Fruit fly (Drosophila melanogaster) whole organism, embryonic: ENCODE data around the gene CG5810.

ENCODE experiments used
- Atf3 ChIP-seq: fragments of 200-800 bp; sonication (Bioruptor generic); optimal IDR thresholded peaks from 3 replicates; lab custom pipeline; 2016; ENCODE audit warnings: missing biosample characterization, missing genetic modification characterization
- CG11247 ChIP-seq: fragments of 200-800 bp; sonication (Bioruptor generic); IDR thresholded peaks from 2 replicates; pipeline ENCODE4 v1.3.6; 2022; ENCODE audit warnings: missing biosample characterization, missing genetic modification characterization
- CG11504 ChIP-seq: fragments of 200-800 bp; sonication (Bioruptor generic); optimal IDR thresholded peaks from 3 replicates; lab custom pipeline; 2019; ENCODE audit warnings: missing biosample characterization, mild to moderate bottlenecking, missing genetic modification characterization, moderate library complexity
- CG11723 ChIP-seq: fragments of 200-800 bp; sonication (Bioruptor generic); optimal IDR thresholded peaks from 2 replicates; lab custom pipeline; 2017; ENCODE audit warnings: missing biosample characterization, mild to moderate bottlenecking, missing genetic modification characterization
- CG13775 ChIP-seq: fragments of 200-800 bp; sonication (Bioruptor generic); optimal IDR thresholded peaks from 3 replicates; lab custom pipeline; 2017; ENCODE audit warnings: missing biosample characterization, mild to moderate bottlenecking, missing genetic modification characterization
- CG14050 ChIP-seq: fragments of 200-800 bp; sonication (Bioruptor generic); IDR thresholded peaks from 3 replicates; pipeline ENCODE4 v1.3.6; 2022; ENCODE audit warnings: missing biosample characterization, missing genetic modification characterization
- CG14965 ChIP-seq: fragments of 200-800 bp; sonication (Bioruptor generic); optimal IDR thresholded peaks from 2 replicates; lab custom pipeline; 2016; ENCODE audit warnings: missing biosample characterization, missing genetic modification characterization, borderline replicate concordance
- CG15696 ChIP-seq: fragments of 200-800 bp; sonication (Bioruptor generic); optimal IDR thresholded peaks from 2 replicates; lab custom pipeline; 2019; ENCODE audit warnings: missing biosample characterization, mild to moderate bottlenecking, missing genetic modification characterization, moderate library complexity
- CG1602 ChIP-seq: fragments of 200-800 bp; sonication (Bioruptor generic); optimal IDR thresholded peaks from 3 replicates; lab custom pipeline; 2016; ENCODE audit warnings: missing biosample characterization, missing genetic modification characterization
- CG16863 ChIP-seq: fragments of 200-800 bp; sonication (Bioruptor generic); optimal IDR thresholded peaks from 3 replicates; lab custom pipeline; 2016; ENCODE audit warnings: missing biosample characterization, missing genetic modification characterization
- CG17186 ChIP-seq: fragments of 200-800 bp; sonication (Bioruptor generic); optimal IDR thresholded peaks from 3 replicates; lab custom pipeline; 2017; ENCODE audit warnings: missing biosample characterization, missing genetic modification reagents, missing genetic modification characterization
- CG18011 ChIP-seq: fragments of 200-800 bp; sonication (Bioruptor generic); optimal IDR thresholded peaks from 2 replicates; lab custom pipeline; 2017; ENCODE audit warnings: missing biosample characterization, missing genetic modification characterization, mild to moderate bottlenecking, moderate library complexity, missing genotype
- CG1832 ChIP-seq: fragments of 200-800 bp; sonication (Bioruptor generic); optimal IDR thresholded peaks from 2 replicates; lab custom pipeline; 2017; ENCODE audit warnings: missing biosample characterization, mild to moderate bottlenecking, missing genetic modification characterization, inconsistent platforms
- CG18619 ChIP-seq: fragments of 200-800 bp; sonication (Bioruptor generic); optimal IDR thresholded peaks from 3 replicates; lab custom pipeline; 2017; ENCODE audit warnings: missing biosample characterization, mild to moderate bottlenecking, missing genetic modification characterization
- CG2120 ChIP-seq: fragments of 200-800 bp; sonication (Bioruptor generic); optimal IDR thresholded peaks from 3 replicates; lab custom pipeline; 2016; ENCODE audit warnings: missing biosample characterization, missing genetic modification characterization
- CG33557 ChIP-seq: fragments of 200-800 bp; sonication (Bioruptor generic); optimal IDR thresholded peaks from 2 replicates; lab custom pipeline; 2019; ENCODE audit warnings: missing biosample characterization, mild to moderate bottlenecking, missing genetic modification characterization, moderate library complexity
- CG4360 ChIP-seq: fragments of 200-800 bp; sonication (Bioruptor generic); IDR thresholded peaks from 2 replicates; pipeline ENCODE4 v1.3.6; 2022; ENCODE audit warnings: missing biosample characterization, missing genetic modification characterization
- CG4424 ChIP-seq: fragments of 200-800 bp; sonication (Bioruptor generic); optimal IDR thresholded peaks from 3 replicates; lab custom pipeline; 2016; ENCODE audit warnings: missing biosample characterization, missing genetic modification characterization
- CG8089 ChIP-seq: fragments of 200-800 bp; sonication (Bioruptor generic); optimal IDR thresholded peaks from 3 replicates; lab custom pipeline; 2016; ENCODE audit warnings: missing biosample characterization, missing genetic modification characterization
- CG8944 ChIP-seq: fragments of 200-800 bp; sonication (Bioruptor generic); optimal IDR thresholded peaks from 3 replicates; lab custom pipeline; 2016; ENCODE audit warnings: missing biosample characterization, missing genetic modification characterization
- Doc3 ChIP-seq: fragments of 200-800 bp; sonication (Bioruptor generic); IDR thresholded peaks from 3 replicates; pipeline ENCODE4 v1.3.6; 2022; ENCODE audit warnings: missing biosample characterization, missing genetic modification characterization; ENCODE audit not compliant: partially characterized antibody
- E2f1 ChIP-seq: fragments of 200-800 bp; sonication (Bioruptor generic); IDR thresholded peaks from 2 replicates; pipeline ENCODE4 v1.3.6; 2022; ENCODE audit warnings: missing biosample characterization, missing genetic modification characterization
- Elba2 ChIP-seq: fragments of 200-800 bp; sonication (Bioruptor generic); optimal IDR thresholded peaks from 3 replicates; lab custom pipeline; 2016; ENCODE audit warnings: missing biosample characterization, missing genetic modification characterization
- Hr3 ChIP-seq: fragments of 200-800 bp; sonication (Bioruptor generic); optimal IDR thresholded peaks from 3 replicates; lab custom pipeline; 2016; ENCODE audit warnings: missing biosample characterization, missing genetic modification characterization
- Jarid2 ChIP-seq: fragments of 200-800 bp; sonication (Bioruptor generic); optimal IDR thresholded peaks from 3 replicates; lab custom pipeline; 2017; ENCODE audit warnings: mild to moderate bottlenecking, missing biosample characterization, missing genetic modification reagents, missing genetic modification characterization
- Lim3 ChIP-seq: fragments of 200-800 bp; sonication (Bioruptor generic); IDR thresholded peaks from 2 replicates; pipeline ENCODE4 v1.3.6; 2022; ENCODE audit warnings: missing biosample characterization, missing genetic modification characterization
- Mad ChIP-seq: fragments of 200-800 bp; sonication (Bioruptor generic); optimal IDR thresholded peaks from 2 replicates; lab custom pipeline; 2016; ENCODE audit warnings: missing biosample characterization, missing genetic modification characterization
- Mrtf ChIP-seq: fragments of 200-800 bp; sonication (Bioruptor generic); IDR thresholded peaks from 3 replicates; pipeline ENCODE4 v1.3.6; 2022; ENCODE audit warnings: missing biosample characterization, missing genetic modification characterization
- PHDP ChIP-seq: fragments of 200-800 bp; sonication (Bioruptor generic); optimal IDR thresholded peaks from 3 replicates; lab custom pipeline; 2018; ENCODE audit warnings: missing biosample characterization, mild to moderate bottlenecking, missing genetic modification characterization, moderate library complexity
- Tbp ChIP-seq: fragments of >200 bp; optimal IDR thresholded peaks from 2 replicates; lab custom pipeline; 2018; ENCODE audit warnings: missing biosample characterization, missing genetic modification characterization
- Trl ChIP-seq, 3 experiments: fragments of >200 bp in 2 of 3; fragments of 200-800 bp in 1 of 3; sonication (Bioruptor generic) in 1 of 3; optimal IDR thresholded peaks; 2 replicates in 1 of 3; 3 replicates in 2 of 3; lab custom pipeline; 2016 to 2017; ENCODE audit warnings: missing biosample characterization in 1 of 3, missing genetic modification characterization in 1 of 3
- Vsx1 ChIP-seq: fragments of 200-800 bp; sonication (Bioruptor generic); optimal IDR thresholded peaks from 2 replicates; lab custom pipeline; 2017; ENCODE audit warnings: missing biosample characterization, mild to moderate bottlenecking, missing genetic modification characterization, missing genetic modification reagents
- YL-1 ChIP-seq: fragments of 200-800 bp; sonication (Bioruptor generic); optimal IDR thresholded peaks from 3 replicates; lab custom pipeline; 2017; ENCODE audit warnings: missing biosample characterization, mild to moderate bottlenecking, missing genetic modification characterization
- ab ChIP-seq: fragments of 200-800 bp; sonication (Bioruptor generic); optimal IDR thresholded peaks from 2 replicates; lab custom pipeline; 2016; ENCODE audit warnings: missing biosample characterization, missing genetic modification characterization
- ap ChIP-seq: fragments of 200-800 bp; sonication (Bioruptor generic); IDR thresholded peaks from 2 replicates; pipeline ENCODE4 v1.3.6; 2022; ENCODE audit warnings: missing biosample characterization, missing genetic modification characterization
- cas ChIP-seq: fragments of 200-800 bp; sonication (Bioruptor generic); IDR thresholded peaks from 2 replicates; pipeline ENCODE4 v1.3.6; 2022; ENCODE audit warnings: missing biosample characterization, missing genetic modification characterization
- chinmo ChIP-seq: fragments of 200-800 bp; sonication (Bioruptor generic); IDR thresholded peaks from 4 replicates; pipeline ENCODE4 v1.3.6; 2022; ENCODE audit warnings: missing biosample characterization, missing genetic modification characterization; ENCODE audit not compliant: partially characterized antibody
- dimm ChIP-seq: fragments of 200-800 bp; sonication (Bioruptor generic); IDR thresholded peaks from 2 replicates; pipeline ENCODE4 v1.3.6; 2022; ENCODE audit warnings: missing biosample characterization, missing genetic modification characterization
- dmrt99B ChIP-seq: fragments of 200-800 bp; sonication (Bioruptor generic); optimal IDR thresholded peaks from 2 replicates; lab custom pipeline; 2018; ENCODE audit warnings: missing biosample characterization, mild to moderate bottlenecking, missing genetic modification characterization, moderate library complexity
- dysf ChIP-seq: fragments of 200-800 bp; sonication (Bioruptor generic); IDR thresholded peaks from 3 replicates; pipeline ENCODE4 v1.3.6; 2022; ENCODE audit warnings: missing biosample characterization, missing genetic modification characterization
- h ChIP-seq: fragments of >200 bp; optimal IDR thresholded peaks from 2 replicates; lab custom pipeline; 2017
- jumu ChIP-seq: fragments of 200-800 bp; sonication (Bioruptor generic); optimal IDR thresholded peaks from 3 replicates; lab custom pipeline; 2016; ENCODE audit warnings: missing biosample characterization, missing genetic modification characterization
- lbe ChIP-seq: fragments of 200-800 bp; sonication (Bioruptor generic); optimal IDR thresholded peaks from 2 replicates; lab custom pipeline; 2016; ENCODE audit warnings: missing biosample characterization, mild to moderate bottlenecking, missing genetic modification characterization
- lmd ChIP-seq: fragments of 200-800 bp; sonication (Bioruptor generic); IDR thresholded peaks from 2 replicates; pipeline ENCODE4 v1.3.6; 2022; ENCODE audit warnings: missing biosample characterization, missing genetic modification characterization
- lola ChIP-seq, 3 experiments: fragments of >200 bp in 2 of 3; fragments of 200-800 bp in 1 of 3; sonication (Bioruptor generic) in 1 of 3; optimal IDR thresholded peaks; 2 replicates each; lab custom pipeline; 2017 to 2019; ENCODE audit warnings: missing biosample characterization in 3 of 3, missing genetic modification characterization in 3 of 3, mild to moderate bottlenecking in 1 of 3, moderate library complexity in 1 of 3
- tin ChIP-seq: fragments of 200-800 bp; sonication (Bioruptor generic); optimal IDR thresholded peaks from 3 replicates; lab custom pipeline; 2016; ENCODE audit warnings: missing biosample characterization, missing genetic modification characterization
- tna ChIP-seq: fragments of 200-800 bp; sonication (Bioruptor generic); IDR thresholded peaks from 2 replicates; pipeline ENCODE4 v1.3.6; 2022; ENCODE audit warnings: missing biosample characterization, missing genetic modification characterization; ENCODE audit not compliant: partially characterized antibody
- trem ChIP-seq: fragments of 200-800 bp; optimal IDR thresholded peaks from 3 replicates; lab custom pipeline; 2019; ENCODE audit warnings: missing biosample characterization, mild to moderate bottlenecking, missing genetic modification characterization, moderate library complexity
- usp ChIP-seq: fragments of >200 bp; optimal IDR thresholded peaks from 2 replicates; lab custom pipeline; 2017; ENCODE audit warnings: missing biosample characterization, missing genetic modification characterization
- zen2 ChIP-seq: fragments of 200-800 bp; sonication (Bioruptor generic); IDR thresholded peaks from 3 replicates; pipeline ENCODE4 v1.3.6; 2022; ENCODE audit warnings: missing biosample characterization, missing genetic modification characterization; ENCODE audit not compliant: partially characterized antibody

CG5810 gene

DNA sequence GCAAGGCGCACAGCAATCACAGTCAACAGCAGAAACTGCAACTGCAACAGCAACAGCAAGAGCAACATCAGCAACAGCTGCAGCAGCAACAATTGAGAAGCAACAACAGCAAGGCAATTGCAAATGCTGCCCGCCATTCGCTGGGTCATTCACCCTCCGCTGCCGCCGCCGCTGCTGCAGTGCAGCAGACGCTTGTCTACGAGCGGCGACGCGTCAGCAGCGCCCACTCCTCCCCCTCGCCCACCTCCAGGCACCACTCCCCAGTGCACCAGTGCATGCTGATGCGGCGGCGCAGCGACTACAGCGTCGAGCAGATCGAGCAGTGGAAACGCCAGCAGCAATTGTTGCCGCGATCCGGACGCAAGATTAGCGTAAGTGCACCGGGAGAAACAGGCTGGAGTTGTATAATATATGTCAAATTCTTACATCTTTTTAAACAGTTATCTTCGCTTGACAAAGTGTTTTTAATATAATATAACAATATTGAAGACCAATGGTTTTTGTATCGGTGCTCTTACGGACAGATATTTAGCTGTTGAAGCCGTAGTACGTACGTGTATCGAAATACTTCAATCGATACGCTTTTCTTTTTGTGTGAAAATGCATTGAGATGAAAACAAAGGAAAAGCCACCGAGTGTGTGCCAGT lies 42.2 kb downstream of the CG5810 start (continued):
- TF ChIP-seq cas (GFP tag; lab: Robert Waterston, UW) (no peak), Elba2 (GFP tag; lab: Kevin White, UChicago) (no peak), CG8944 (GFP tag; lab: Kevin White, UChicago) (no peak), YL-1 (GFP tag; lab: Kevin White, UChicago) (no peak), CG13775 (GFP tag; lab: Kevin White, UChicago) (peak; percentile 29), CG4424 (GFP tag; lab: Kevin White, UChicago) (peak; percentile 64), Tbp (GFP tag; lab: Kevin White, UChicago) (no peak), lola (GFP tag; optimal IDR thresholded peaks at IDR 0.05; lab: Kevin White, UChicago) (peak in 1 of 3 experiments; percentile 29), Trl (optimal IDR thresholded peaks at IDR 0.05; lab: Kevin White, UChicago) (no peak), Trl (GFP tag; optimal IDR thresholded peaks at IDR 0.05; lab: Kevin White, UChicago) (no peak), CG11247 (GFP tag; lab: Robert Waterston, UW) (no peak), CG8089 (GFP tag; lab: Kevin White, UChicago) (no peak), tin (GFP tag; lab: Kevin White, UChicago) (peak; percentile 15), ap (GFP tag; lab: Robert Waterston, UW) (peak; percentile 49), dimm (GFP tag; lab: Robert Waterston, UW) (no peak), trem (tag; lab: Kevin White, UChicago) (no peak), dmrt99B (tag; lab: Kevin White, UChicago) (peak; percentile 54), Jarid2 (GFP tag; lab: Kevin White, UChicago) (no peak), lbe (no peak), CG14965 (GFP tag; lab: Kevin White, UChicago) (no peak), CG1832 (GFP tag; lab: Kevin White, UChicago) (no peak), Doc3 (GFP tag; lab: Robert Waterston, UW) (no peak), chinmo (GFP tag; lab: Robert Waterston, UW) (no peak), jumu (GFP tag; lab: Kevin White, UChicago) (no peak), Mad (GFP tag; lab: Kevin White, UChicago) (no peak), Vsx1 (GFP tag; lab: Kevin White, UChicago) (peak; percentile 13), Hr3 (GFP tag; lab: Kevin White, UChicago) (no peak), CG17186 (no peak), Mrtf (peak; percentile 21; the same call in 1 of the 3 replicates), CG11504 (tag; lab: Kevin White, UChicago) (peak; percentile 68), ab (GFP tag; lab: Kevin White, UChicago) (no peak), Lim3 (no peak), CG16863 (GFP tag; lab: Kevin White, UChicago) (no peak), CG18619 (GFP tag; lab: Kevin White, UChicago) (no peak), dysf (GFP tag; lab: Robert Waterston, UW) (peak; percentile 46; the same call in 1 of the 3 replicates), CG1602 (GFP tag; lab: Kevin White, UChicago) (no peak), CG15696 (tag; lab: Kevin White, UChicago) (no peak), CG14050 (GFP tag; lab: Robert Waterston, UW) (no peak), CG2120 (GFP tag; lab: Kevin White, UChicago) (no peak), h (no peak), E2f1 (GFP tag; lab: Robert Waterston, UW) (peak; percentile 43; the same call in 1 of the 2 replicates), CG33557 (GFP tag; lab: Kevin White, UChicago) (no peak), lmd (GFP tag; lab: Robert Waterston, UW) (peak; percentile 41; the same call in 1 of the 2 replicates), CG18011 (no peak), CG4360 (GFP tag; lab: Robert Waterston, UW) (no peak), zen2 (no peak), CG11723 (GFP tag; lab: Kevin White, UChicago) (no peak), usp (GFP tag; lab: Kevin White, UChicago) (no peak), PHDP (no peak), tna (GFP tag; lab: Robert Waterston, UW) (no peak), Atf3 (no peak)
